Fruit fly (Drosophila melanogaster) whole organism, adult: ENCODE measurements around the gene CG10357.

Experiments used
- CG12768 ChIP-seq: fragments of 200-800 bp; sonication (Bioruptor generic); optimal IDR thresholded peaks from 2 replicates; lab custom pipeline; 2017; ENCODE audit warnings: missing biosample characterization, missing genetic modification characterization, mild to moderate bottlenecking, moderate library complexity, missing genetic modification reagents
- CG1620 ChIP-seq: fragments of 200-800 bp; sonication (Bioruptor generic); optimal IDR thresholded peaks from 2 replicates; lab custom pipeline; 2016; ENCODE audit warnings: missing biosample characterization, missing genetic modification characterization
- CG33017 ChIP-seq: fragments of 200-800 bp; sonication (Bioruptor generic); optimal IDR thresholded peaks from 2 replicates; lab custom pipeline; 2018; ENCODE audit warnings: missing biosample characterization, mild to moderate bottlenecking, missing genetic modification characterization, moderate library complexity
- CG5204 ChIP-seq: fragments of 200-800 bp; sonication (Bioruptor generic); optimal IDR thresholded peaks from 2 replicates; lab custom pipeline; 2016; ENCODE audit warnings: missing biosample characterization, missing genetic modification characterization
- CG7045 ChIP-seq: fragments of 200-800 bp; sonication (Bioruptor generic); optimal IDR thresholded peaks from 2 replicates; lab custom pipeline; 2017; ENCODE audit warnings: missing biosample characterization, mild to moderate bottlenecking, missing genetic modification characterization
- CG7101 ChIP-seq: fragments of 200-800 bp; sonication (Bioruptor generic); optimal IDR thresholded peaks from 2 replicates; lab custom pipeline; 2018; ENCODE audit warnings: missing biosample characterization, mild to moderate bottlenecking, missing genetic modification characterization, moderate library complexity
- Crg-1 ChIP-seq: fragments of 200-800 bp; sonication (Bioruptor generic); optimal IDR thresholded peaks from 2 replicates; lab custom pipeline; 2016; ENCODE audit warnings: missing biosample characterization, missing genetic modification characterization
- bab1 ChIP-seq: fragments of 200-800 bp; sonication (Bioruptor generic); optimal IDR thresholded peaks from 3 replicates; lab custom pipeline; 2019; ENCODE audit warnings: missing biosample characterization, mild to moderate bottlenecking, missing genetic modification characterization, moderate library complexity
- cic ChIP-seq: fragments of 200-800 bp; sonication (Bioruptor generic); optimal IDR thresholded peaks from 2 replicates; lab custom pipeline; 2017; ENCODE audit warnings: missing biosample characterization, mild to moderate bottlenecking, missing genetic modification characterization, moderate library complexity
- cnc ChIP-seq, 2 experiments: fragments of >200 bp; optimal IDR thresholded peaks; 2 replicates each; lab custom pipeline; 2017
- kay ChIP-seq: fragments of 200-800 bp; sonication (Bioruptor generic); peaks from one replicate; lab custom pipeline; 2016; ENCODE audit warnings: missing biosample characterization, missing genetic modification characterization, borderline replicate concordance
- ovo ChIP-seq: fragments of 200-800 bp; sonication (Bioruptor generic); optimal IDR thresholded peaks from 2 replicates; lab custom pipeline; 2016; ENCODE audit warnings: missing biosample characterization, missing genetic modification characterization
- pad ChIP-seq: fragments of 200-800 bp; sonication (Bioruptor generic); optimal IDR thresholded peaks from 3 replicates; lab custom pipeline; 2017; ENCODE audit warnings: missing biosample characterization, missing genetic modification characterization, mild to moderate bottlenecking, moderate library complexity, missing genetic modification reagents
- toe ChIP-seq: fragments of 200-800 bp; sonication (Bioruptor generic); optimal IDR thresholded peaks from 2 replicates; lab custom pipeline; 2016; ENCODE audit warnings: missing biosample characterization, missing genetic modification characterization

DNA sequence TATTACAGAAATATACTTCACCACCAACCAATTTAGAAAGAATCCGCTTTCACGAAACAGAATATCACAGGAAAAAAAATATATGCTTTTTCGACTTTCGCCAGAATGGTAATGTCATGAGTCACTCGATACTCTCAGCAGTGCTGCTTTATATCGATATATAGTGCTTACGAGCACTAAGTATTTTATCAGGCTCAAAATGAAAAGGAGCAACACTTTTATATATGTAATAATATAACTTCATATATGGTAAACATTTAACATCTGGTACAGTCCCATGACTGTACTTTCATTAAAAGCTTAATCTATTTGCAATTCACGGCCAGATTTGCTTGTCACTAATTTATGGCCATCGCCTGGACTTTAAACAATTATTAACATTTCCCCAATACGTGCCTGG, 39.5 kb downstream of the CG10357 start, which contains the start of gene CG10862:
- TF ChIP-seq ovo (no peak), CG7045 (GFP tag; lab: Kevin White, UChicago) (no peak), cnc (optimal IDR thresholded peaks at IDR 0.05; lab: Kevin White, UChicago) (no peak), CG5204 (GFP tag; lab: Kevin White, UChicago) (no peak), Crg-1 (GFP tag; lab: Kevin White, UChicago) (no peak), CG1620 (GFP tag; lab: Kevin White, UChicago) (no peak), toe (no peak), CG7101 (tag; lab: Kevin White, UChicago) (no peak), kay (no peak), CG12768 (GFP tag; lab: Kevin White, UChicago) (no peak), CG33017 (tag; lab: Kevin White, UChicago) (no peak), bab1 (GFP tag; lab: Kevin White, UChicago) (no peak), pad (no peak), cic (GFP tag; lab: Kevin White, UChicago) (no peak)
